Worm (Caenorhabditis elegans): ENCODE measurements around the gene hsp-17.

hsp-17 gene

ce11 chrV:8359792-8360191 lies 25.9 kb downstream of the hsp-17 start, which contains the start of gene F38E1.6:
F38E1.6 (plus strand) TSS chrV:8360092.
- TF ChIP-seq lim-7 (GFP tag; IDR thresholded peaks at IDR 0.05) (no peak), tag-97 (GFP tag; IDR thresholded peaks at IDR 0.05) (no peak)

ce11 chrV:8359113-8359564 lies 26.6 kb downstream of the hsp-17 start, which contains the start of gene mpdu-1:
mpdu-1 (minus strand) TSS chrV:8359163.
- TF ChIP-seq dmd-8 (GFP tag; IDR thresholded peaks at IDR 0.05) (no peak), spr-3 (GFP tag; optimal IDR thresholded peaks at IDR 0.05) (no peak), T20F7.1 (GFP tag; optimal IDR thresholded peaks at IDR 0.05) (peak; percentile 72), nhr-6 (tag; optimal IDR thresholded peaks at IDR 0.05) (peak; percentile 36), zag-1 (tag; optimal IDR thresholded peaks at IDR 0.05) (no peak), zfp-2 (tag; optimal IDR thresholded peaks at IDR 0.05) (no peak), Y75B8A.6 (GFP tag; IDR thresholded peaks at IDR 0.05) (no peak), hlh-30 (tag; optimal IDR thresholded peaks at IDR 0.05; ENCODE audit: insufficient read depth) (peak; percentile 36), rbr-2 (tag; optimal IDR thresholded peaks at IDR 0.05) (peak; percentile 26), vab-7 (GFP tag; IDR thresholded peaks at IDR 0.05) (no peak), snpc-4 (tag; optimal IDR thresholded peaks at IDR 0.05) (peak; percentile 31), nhr-48 (tag; optimal IDR thresholded peaks at IDR 0.05) (peak; percentile 33), daf-16 (GFP tag; optimal IDR thresholded peaks at IDR 0.05) (no peak), daf-16 (tag; optimal IDR thresholded peaks at IDR 0.05) (peak; percentile 71), ztf-7 (tag; optimal IDR thresholded peaks at IDR 0.05) (peak; percentile 59), nhr-28 (tag; optimal IDR thresholded peaks at IDR 0.05) (peak; percentile 69), dve-1 (tag; optimal IDR thresholded peaks at IDR 0.05; ENCODE audit: insufficient read depth) (peak; percentile 89), zip-11 (GFP tag; IDR thresholded peaks at IDR 0.05) (no peak), pha-4 (GFP tag; IDR thresholded peaks at IDR 0.05) (no peak), pha-4 (tag; optimal IDR thresholded peaks at IDR 0.05) (peak; percentile 57), pqm-1 (tag; optimal IDR thresholded peaks at IDR 0.05) (peak; percentile 71), nhr-77 (tag; optimal IDR thresholded peaks at IDR 0.05) (peak; percentile 71), lsy-2 (tag; optimal IDR thresholded peaks at IDR 0.05) (peak in 1 of 2 experiments; percentile 87), dpl-1 (GFP tag; optimal IDR thresholded peaks at IDR 0.05) (peak; percentile 80)

- TF ChIP-seq dve-1 (tag; optimal IDR thresholded peaks at IDR 0.05; ENCODE audit: insufficient read depth) (no peak), aha-1 (tag) (peak; percentile 79), daf-16 (GFP tag; optimal IDR thresholded peaks at IDR 0.05) (no peak), daf-16 (tag; optimal IDR thresholded peaks at IDR 0.05) (no peak), sdz-12 (GFP tag; optimal IDR thresholded peaks at IDR 0.05) (no peak), mxl-2 (GFP tag; conservative IDR thresholded peaks at IDR 0.05) (no peak), R02D3.7 (tag; optimal IDR thresholded peaks at IDR 0.05) (no peak), F37D6.2 (tag; optimal IDR thresholded peaks at IDR 0.05) (no peak), pqm-1 (tag; optimal IDR thresholded peaks at IDR 0.05) (no peak), nhr-28 (tag; optimal IDR thresholded peaks at IDR 0.05) (no peak)
Observed at ce11 chrV:8358702-8359101, 27.0 kb downstream of the hsp-17 start.

ce11 chrV:8357756-8358155 lies 28.0 kb downstream of the hsp-17 start:
- peak; percentile 92 for TF ChIP-seq aha-1 (tag)
- no peak for TF ChIP-seq T26A8.4 (GFP tag; IDR thresholded peaks at IDR 0.05)
- TF ChIP-seq F10B5.3 (tag; optimal IDR thresholded peaks at IDR 0.05), result no peak

- no peak for TF ChIP-seq ztf-11 (tag; optimal IDR thresholded peaks at IDR 0.05)
- no peak for TF ChIP-seq mxl-3 (GFP tag; optimal IDR thresholded peaks at IDR 0.05)
Observed at ce11 chrV:8355435-8356212, 30.1 kb downstream of the hsp-17 start, which contains the start of gene mom-2. mom-2 (plus strand) TSS chrV:8355988.

Measured in whole organism, L4 larva.